Worm (Caenorhabditis elegans) whole organism, young adult: ENCODE measurements around the gene pmp-1.
"Not testable (repeated sequence)": the region's sequence is repeated elsewhere in the genome, so short reads cannot be mapped to it uniquely, and the experiment has no call there.

Experiments
- F49E8.2 ChIP-seq: sonication (generic microtip); optimal IDR thresholded peaks from 3 replicates; lab custom pipeline; 2017; ENCODE audit warnings: missing genetic modification characterization, mild to moderate bottlenecking, missing compliant biosample characterization, antibody characterized with exemption, moderate library complexity; ENCODE audit not compliant: insufficient read depth
- akir-1 ChIP-seq: fragments of 200-800 bp; sonication (Bioruptor generic); optimal IDR thresholded peaks from 2 replicates; lab custom pipeline; 2018; ENCODE audit warnings: mild to moderate bottlenecking, missing genetic modification characterization, moderate library complexity, missing compliant biosample characterization
- cebp-2 ChIP-seq: fragments of 200-800 bp; sonication (Bioruptor generic); IDR thresholded peaks from 2 replicates; pipeline ENCODE4 v1.3.6; 2022; ENCODE audit warnings: missing genetic modification characterization, missing compliant biosample characterization
- lin-35 ChIP-seq, 3 experiments: fragments of 150-350 bp in 2 of 3; sonication (generic microtip) in 1 of 3; optimal IDR thresholded peaks; 2 replicates each; lab custom pipeline; 2014 to 2018; ENCODE audit warnings: missing biosample characterization in 3 of 3, missing genetic modification characterization in 3 of 3, missing genetic modification reagents in 3 of 3
- mel-28 ChIP-seq: sonication (generic microtip); optimal IDR thresholded peaks from 2 replicates; lab custom pipeline; 2016; ENCODE audit warnings: borderline replicate concordance, mild to moderate bottlenecking, missing genetic modification characterization, missing compliant biosample characterization
- snpc-4 ChIP-seq, 5 experiments: fragments of 150-350 bp in 1 of 5; sonication (generic microtip) in 4 of 5; optimal IDR thresholded peaks; 2 replicates each; lab custom pipeline; 2014 to 2018; ENCODE audit warnings: missing genetic modification characterization in 5 of 5, missing biosample characterization in 3 of 5, antibody characterized with exemption in 2 of 5, mild to moderate bottlenecking in 2 of 5, missing compliant biosample characterization in 2 of 5, missing genotype in 2 of 5, moderate library complexity in 2 of 5, missing genetic modification reagents in 1 of 5
- ztf-3 ChIP-seq: fragments of 200-800 bp; sonication (Bioruptor generic); optimal IDR thresholded peaks from 2 replicates; lab custom pipeline; 2018; ENCODE audit warnings: mild to moderate bottlenecking, missing genetic modification characterization, missing compliant biosample characterization

ce11 chrII:6907657-6908056 lies 24.1 kb upstream of the pmp-1 start, which contains the start of gene B0252.3:
- TF ChIP-seq akir-1 (GFP tag; lab: Kevin White, UChicago); snpc-4 (GFP tag; optimal IDR thresholded peaks at IDR 0.05; lab: Kevin White, UChicago); snpc-4 (tag; optimal IDR thresholded peaks at IDR 0.05; lab: Kevin White, UChicago); ztf-3 (GFP tag; lab: Kevin White, UChicago); mel-28 (tag; lab: Kevin White, UChicago); F49E8.2 (tag; lab: Kevin White, UChicago); cebp-2 (GFP tag; lab: Robert Waterston, UW); lin-35 (GFP tag; optimal IDR thresholded peaks at IDR 0.05; lab: Kevin White, UChicago): not testable (repeated sequence)
